Worm (Caenorhabditis elegans) whole organism, late embryonic: ENCODE measurements around the gene abu-6.

ENCODE experiments used
- ceh-22 ChIP-seq: sonication (generic microtip); optimal IDR thresholded peaks from 2 replicates; lab custom pipeline; 2017; ENCODE audit warnings: missing biosample characterization, missing genetic modification characterization
- rnt-1 ChIP-seq: sonication (generic microtip); optimal IDR thresholded peaks from 2 replicates; lab custom pipeline; 2016; ENCODE audit warnings: missing genetic modification characterization, missing compliant biosample characterization

- no peak for TF ChIP-seq ceh-22
- TF ChIP-seq rnt-1 (tag; lab: Kevin White, UChicago), result no peak
Measured at ce11 chrV:5161792-5162191, at the start of gene abu-6.
